Worm (Caenorhabditis elegans) whole organism, L4 larva: ENCODE results near the gene srab-9.

Experiments
- D1046.2 ChIP-seq: fragments of 200-800 bp; sonication (Bioruptor generic); IDR thresholded peaks from 2 replicates; pipeline ENCODE4 v1.3.6; 2022; ENCODE audit warnings: missing genetic modification characterization, missing compliant biosample characterization
- F37D6.2 ChIP-seq: sonication (generic microtip); optimal IDR thresholded peaks from 2 replicates; lab custom pipeline; 2016; ENCODE audit warnings: mild to moderate bottlenecking, missing genetic modification characterization, missing compliant biosample characterization
- F44E2.7 ChIP-seq: fragments of 200-800 bp; sonication (Bioruptor generic); IDR thresholded peaks from 2 replicates; pipeline ENCODE4 v2.1.2; 2022; ENCODE audit warnings: missing genetic modification characterization, missing compliant biosample characterization
- T20F7.1 ChIP-seq: fragments of 200-800 bp; sonication (Bioruptor generic); optimal IDR thresholded peaks from 2 replicates; lab custom pipeline; 2018; ENCODE audit warnings: mild to moderate bottlenecking, missing genetic modification characterization, missing compliant biosample characterization
- T26A8.4 ChIP-seq: fragments of 200-800 bp; sonication (Bioruptor generic); IDR thresholded peaks from 2 replicates; pipeline ENCODE4 v1.3.6; 2022; ENCODE audit warnings: missing genetic modification characterization, missing compliant biosample characterization
- Y48G9A.11 ChIP-seq: fragments of 200-800 bp; sonication (Bioruptor generic); IDR thresholded peaks from 2 replicates; pipeline ENCODE4 v1.3.6; 2022; ENCODE audit warnings: missing genetic modification reagents, missing genetic modification characterization, missing compliant biosample characterization
- Y75B8A.6 ChIP-seq: fragments of 200-800 bp; sonication (Bioruptor generic); IDR thresholded peaks from 2 replicates; pipeline ENCODE4 v1.3.6; 2022; ENCODE audit warnings: missing genetic modification reagents, missing genetic modification characterization, missing compliant biosample characterization
- ZK337.2 ChIP-seq: fragments of 200-800 bp; sonication (Bioruptor generic); IDR thresholded peaks from 2 replicates; pipeline ENCODE4 v1.3.6; 2022; ENCODE audit warnings: missing genetic modification reagents, missing genetic modification characterization, missing compliant biosample characterization
- aha-1 ChIP-seq: fragments of 150-350 bp; peaks from one replicate; lab custom pipeline; 2014; ENCODE audit warnings: missing biosample characterization, missing genetic modification characterization
- attf-4 ChIP-seq: sonication (generic microtip); optimal IDR thresholded peaks from 3 replicates; lab custom pipeline; 2017; ENCODE audit warnings: missing biosample characterization, missing genetic modification characterization
- ceh-20 ChIP-seq: fragments of 200-800 bp; sonication (Bioruptor generic); IDR thresholded peaks from 2 replicates; pipeline ENCODE4 v1.3.6; 2022; ENCODE audit warnings: missing genetic modification reagents, missing genetic modification characterization, missing compliant biosample characterization
- daf-16 ChIP-seq, 3 experiments: sonication (generic microtip); optimal IDR thresholded peaks; 2 replicates each; lab custom pipeline; 2016 to 2017; ENCODE audit warnings: missing genetic modification characterization in 3 of 3, missing genetic modification reagents in 3 of 3, mild to moderate bottlenecking in 2 of 3, missing compliant biosample characterization in 2 of 3, missing biosample characterization in 1 of 3, moderate library complexity in 1 of 3
- daf-19 ChIP-seq: fragments of 200-800 bp; sonication (Bioruptor generic); conservative IDR thresholded peaks from 2 replicates; pipeline ENCODE4 v1.3.6; 2022; ENCODE audit warnings: missing genetic modification characterization, missing compliant biosample characterization
- dpl-1 ChIP-seq: fragments of 150-350 bp; optimal IDR thresholded peaks from 2 replicates; lab custom pipeline; 2014; ENCODE audit warnings: missing biosample characterization, missing genetic modification reagents, missing genetic modification characterization
- egl-27 ChIP-seq: sonication (generic microtip); optimal IDR thresholded peaks from 3 replicates; lab custom pipeline; 2017; ENCODE audit warnings: missing biosample characterization, missing genetic modification reagents, missing genetic modification characterization
- egl-43 ChIP-seq: fragments of 200-800 bp; sonication (Bioruptor generic); IDR thresholded peaks from 2 replicates; pipeline ENCODE4 v1.3.6; 2022; ENCODE audit warnings: missing genetic modification reagents, missing genetic modification characterization, missing compliant biosample characterization
- fkh-10 ChIP-seq: fragments of 150-350 bp; optimal IDR thresholded peaks from 2 replicates; lab custom pipeline; 2014; ENCODE audit warnings: missing biosample characterization, missing genetic modification reagents, missing genetic modification characterization
- hlh-30 ChIP-seq: sonication (generic microtip); optimal IDR thresholded peaks from 2 replicates; lab custom pipeline; 2017; ENCODE audit warnings: antibody characterized with exemption, mild to moderate bottlenecking, missing genetic modification characterization, missing compliant biosample characterization; ENCODE audit not compliant: insufficient read depth
- lin-1 ChIP-seq: fragments of 200-800 bp; sonication (Bioruptor generic); IDR thresholded peaks from 2 replicates; pipeline ENCODE4 v1.3.6; 2022; ENCODE audit warnings: missing genetic modification reagents, missing genetic modification characterization, missing compliant biosample characterization
- lin-15B ChIP-seq: fragments of 150-350 bp; sonication (generic microtip); optimal IDR thresholded peaks from 3 replicates; lab custom pipeline; 2014; ENCODE audit warnings: missing biosample characterization, missing genetic modification characterization
- lin-39 ChIP-seq: fragments of 150-350 bp; optimal IDR thresholded peaks from 2 replicates; lab custom pipeline; 2014; ENCODE audit warnings: missing biosample characterization, missing genetic modification reagents, missing genetic modification characterization
- lir-3 ChIP-seq: sonication (generic microtip); optimal IDR thresholded peaks from 2 replicates; lab custom pipeline; 2016; ENCODE audit warnings: mild to moderate bottlenecking, missing genetic modification characterization, missing compliant biosample characterization
- nhr-102 ChIP-seq: sonication (generic microtip); optimal IDR thresholded peaks from 2 replicates; lab custom pipeline; 2016; ENCODE audit warnings: mild to moderate bottlenecking, missing genetic modification characterization, moderate library complexity, missing compliant biosample characterization
- nhr-28 ChIP-seq: fragments of 150-350 bp; optimal IDR thresholded peaks from 2 replicates; lab custom pipeline; 2014; ENCODE audit warnings: missing biosample characterization, missing genetic modification characterization
- nhr-42 ChIP-seq: fragments of 200-800 bp; sonication (Bioruptor generic); IDR thresholded peaks from 2 replicates; pipeline ENCODE4 v1.3.6; 2022; ENCODE audit warnings: missing genetic modification characterization, missing compliant biosample characterization
- nhr-6 ChIP-seq: fragments of 150-350 bp; optimal IDR thresholded peaks from 2 replicates; lab custom pipeline; 2014; ENCODE audit warnings: missing biosample characterization, missing genetic modification characterization
- set-16 ChIP-seq: fragments of 200-800 bp; sonication (Bioruptor generic); IDR thresholded peaks from 2 replicates; pipeline ENCODE4 v1.3.6; 2022; ENCODE audit warnings: missing genetic modification reagents, missing genetic modification characterization, missing compliant biosample characterization
- snpc-4 ChIP-seq: fragments of 150-350 bp; optimal IDR thresholded peaks from 2 replicates; lab custom pipeline; 2014; ENCODE audit warnings: missing biosample characterization, missing genetic modification characterization
- unc-62 ChIP-seq, 3 experiments: fragments of 150-350 bp in 1 of 3; sonication (generic microtip); optimal IDR thresholded peaks in 2 of 3; peaks in 1 of 3; 1 replicate in 1 of 3; 2 replicates in 2 of 3; lab custom pipeline; 2014 to 2017; ENCODE audit warnings: missing biosample characterization in 3 of 3, missing genetic modification characterization in 3 of 3, missing genetic modification reagents in 3 of 3, missing genotype in 1 of 3
- vab-7 ChIP-seq: fragments of 200-800 bp; sonication (Bioruptor generic); IDR thresholded peaks from 2 replicates; pipeline ENCODE4 v1.3.6; 2022; ENCODE audit warnings: missing genetic modification reagents, missing genetic modification characterization, missing compliant biosample characterization
- zfp-3 ChIP-seq: fragments of 200-800 bp; sonication (Bioruptor generic); conservative IDR thresholded peaks from 2 replicates; pipeline ENCODE4 v1.3.6; 2022; ENCODE audit warnings: missing genetic modification reagents, missing genetic modification characterization, missing compliant biosample characterization
- ztf-11 ChIP-seq: fragments of 150-350 bp; optimal IDR thresholded peaks from 2 replicates; lab custom pipeline; 2014; ENCODE audit warnings: missing biosample characterization, missing genetic modification characterization

The srab-9 gene

DNA sequence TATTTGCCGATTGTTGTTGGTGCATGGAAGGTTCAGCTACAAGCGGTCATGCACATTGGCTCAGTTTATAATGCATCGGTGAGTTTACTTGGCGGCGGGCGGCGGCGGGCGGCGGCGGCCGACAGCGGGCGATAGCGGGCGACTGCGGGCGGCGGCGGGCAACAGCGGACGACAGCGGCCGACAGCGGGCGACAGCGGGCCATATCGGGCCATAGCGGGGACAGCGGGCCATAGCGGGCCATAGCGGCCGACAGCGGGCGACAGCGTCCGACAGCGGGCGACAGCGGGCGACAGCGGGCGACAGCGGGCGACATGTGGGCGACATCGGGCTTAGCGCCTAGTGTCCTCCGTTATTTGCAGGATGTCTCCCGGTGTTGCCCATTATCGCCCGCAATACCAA, 9.0 kb downstream of the srab-9 start:
- TF ChIP-seq egl-43 (GFP tag; lab: Robert Waterston, UW) (0 out of 2 replicates have a peak, but pooled peaks have one; percentile 11), attf-4 (no peak), egl-27 (tag; lab: Kevin White, UChicago) (no peak), Y48G9A.11 (peak; percentile 41; the same call in 1 of the 2 replicates), fkh-10 (GFP tag; lab: Kevin White, UChicago) (no peak), F44E2.7 (GFP tag; lab: Robert Waterston, UW) (peak; percentile 62; the same call in 1 of the 2 replicates), nhr-102 (tag; lab: Kevin White, UChicago) (no peak), hlh-30 (tag; lab: Kevin White, UChicago) (no peak), set-16 (GFP tag; lab: Robert Waterston, UW) (peak; percentile 99)

- no peak for TF ChIP-seq nhr-42 (GFP tag; lab: Robert Waterston, UW)
- no peak for TF ChIP-seq daf-19
- TF ChIP-seq set-16 (GFP tag; lab: Robert Waterston, UW): no peak
- TF ChIP-seq nhr-6: no peak
- no peak for TF ChIP-seq snpc-4
- TF ChIP-seq Y75B8A.6 (GFP tag; lab: Robert Waterston, UW): no peak
- no peak for TF ChIP-seq unc-62 (GFP tag; optimal IDR thresholded peaks at IDR 0.05 in 1 of 2; lab: Kevin White, UChicago)
- no peak for TF ChIP-seq unc-62 (tag; optimal IDR thresholded peaks at IDR 0.05; lab: Kevin White, UChicago)
- no peak for TF ChIP-seq ZK337.2 (GFP tag; lab: Robert Waterston, UW)
- TF ChIP-seq daf-16 (GFP tag; optimal IDR thresholded peaks at IDR 0.05; lab: Kevin White, UChicago): no peak
- no peak for TF ChIP-seq daf-16 (tag; optimal IDR thresholded peaks at IDR 0.05; lab: Kevin White, UChicago)
- no peak for TF ChIP-seq lin-1 (GFP tag; lab: Robert Waterston, UW)
- TF ChIP-seq dpl-1 (GFP tag; lab: Kevin White, UChicago): no peak
- TF ChIP-seq D1046.2 (GFP tag; lab: Robert Waterston, UW): no peak
- no peak for TF ChIP-seq fkh-10 (GFP tag; lab: Kevin White, UChicago)
- no peak for TF ChIP-seq lir-3 (tag; lab: Kevin White, UChicago)
- TF ChIP-seq ceh-20 (GFP tag; lab: Robert Waterston, UW): no peak
- no peak for TF ChIP-seq F37D6.2 (tag; lab: Kevin White, UChicago)
- TF ChIP-seq T20F7.1 (GFP tag; lab: Kevin White, UChicago): no peak
- no peak for TF ChIP-seq lin-39
- no peak for TF ChIP-seq lin-15B (tag; lab: Kevin White, UChicago)
Observed at ce11 chrV:3128803-3129202, 12.3 kb downstream of the srab-9 start, which contains the start of gene tat-6. tat-6 (plus strand) TSS chrV:3129103.

- TF ChIP-seq unc-62 (GFP tag; optimal IDR thresholded peaks at IDR 0.05 in 1 of 2; lab: Kevin White, UChicago): no peak
- no peak for TF ChIP-seq unc-62 (tag; optimal IDR thresholded peaks at IDR 0.05; lab: Kevin White, UChicago)
- TF ChIP-seq nhr-28 (tag; lab: Kevin White, UChicago): peak; percentile 64
- TF ChIP-seq aha-1 (tag; lab: Kevin White, UChicago): peak; percentile 32
Observed at ce11 chrV:3127670-3128069, 13.4 kb downstream of the srab-9 start, which contains the start of gene Y73C8C.10. Y73C8C.10 (minus strand) TSS chrV:3127770.

DNA sequence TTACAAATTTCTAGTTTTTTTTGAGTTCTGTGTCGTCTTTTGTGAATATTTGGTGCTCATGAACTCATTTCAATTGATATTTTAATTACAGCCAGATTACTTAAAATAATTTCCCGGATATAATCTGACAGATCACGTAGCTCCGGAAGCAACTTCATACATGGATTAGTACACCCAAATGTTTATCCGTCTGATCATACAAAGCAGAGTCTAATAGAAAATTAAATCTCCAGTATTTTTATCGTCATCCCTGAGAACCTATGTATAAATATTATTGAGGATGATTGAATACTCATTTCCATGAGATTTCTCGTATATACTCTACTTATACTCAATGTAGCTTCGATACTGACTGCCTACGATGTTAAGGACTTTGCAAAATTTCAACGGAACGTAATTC, 16.2 kb downstream of the srab-9 start, which contains the start of gene Y73C8C.12:
Gene Y73C8C.12 (plus strand): TSS at position 301 of the 400 bp plus-strand sequence.
- no peak for TF ChIP-seq vab-7 (GFP tag; lab: Robert Waterston, UW)
- TF ChIP-seq aha-1 (tag; lab: Kevin White, UChicago): peak; percentile 28

DNA sequence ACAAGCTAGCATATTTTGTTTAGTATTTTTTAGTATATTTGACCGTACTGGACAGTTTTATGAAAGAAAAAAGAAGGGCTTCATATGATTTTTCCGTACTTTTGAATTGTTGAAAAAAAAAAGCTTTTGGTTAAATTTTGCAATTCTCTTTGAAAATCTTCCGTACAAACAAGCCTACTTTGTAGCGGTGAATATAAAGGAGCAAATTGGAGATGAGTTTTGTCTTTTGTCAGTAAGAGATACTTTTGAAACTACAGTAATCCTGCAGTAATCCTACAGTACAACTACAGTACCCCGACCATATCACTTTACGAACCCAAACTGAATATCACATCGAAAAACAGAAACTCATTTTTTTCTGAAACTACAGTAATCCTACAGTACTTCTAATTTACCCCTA, 18.7 kb downstream of the srab-9 start:
- TF ChIP-seq zfp-3 (no peak), aha-1 (tag; lab: Kevin White, UChicago) (peak; percentile 93)

- no peak for TF ChIP-seq T26A8.4 (GFP tag; lab: Robert Waterston, UW)
- TF ChIP-seq ztf-11: no peak
- peak; percentile 49 for TF ChIP-seq aha-1 (tag; lab: Kevin White, UChicago)
Observed at ce11 chrV:3121743-3122142, 19.3 kb downstream of the srab-9 start, which contains the start of gene srt-56. srt-56 (minus strand) TSS chrV:3121843.
